Worm (Caenorhabditis elegans) whole organism, mixed stage, embryonic: ENCODE measurements around the gene fbxb-48.

Experiments
- M03D4.4 ChIP-seq: sonication (generic microtip); optimal IDR thresholded peaks from 2 replicates; lab custom pipeline; 2017; ENCODE audit warnings: mild to moderate bottlenecking, missing genetic modification characterization, missing compliant biosample characterization
- blmp-1 ChIP-seq: fragments of 150-350 bp; optimal IDR thresholded peaks from 2 replicates; lab custom pipeline; 2014; ENCODE audit warnings: missing biosample characterization, missing genetic modification characterization
- ceh-39 ChIP-seq: fragments of 150-350 bp; optimal IDR thresholded peaks from 2 replicates; lab custom pipeline; 2014; ENCODE audit warnings: missing biosample characterization, missing genetic modification characterization
- ceh-43 ChIP-seq: fragments of 200-800 bp; sonication (Bioruptor generic); optimal IDR thresholded peaks from 2 replicates; lab custom pipeline; 2018; ENCODE audit warnings: mild to moderate bottlenecking, missing genetic modification characterization, moderate library complexity, missing compliant biosample characterization
- ceh-83 ChIP-seq: fragments of 200-800 bp; sonication (Bioruptor generic); optimal IDR thresholded peaks from 2 replicates; lab custom pipeline; 2018; ENCODE audit warnings: mild to moderate bottlenecking, missing genetic modification characterization, missing compliant biosample characterization
- ces-1 ChIP-seq: fragments of 150-350 bp; optimal IDR thresholded peaks from 2 replicates; lab custom pipeline; 2014; ENCODE audit warnings: missing biosample characterization, missing genetic modification reagents, missing genetic modification characterization
- cnd-1 ChIP-seq: fragments of 200-800 bp; sonication (Bioruptor generic); optimal IDR thresholded peaks from 2 replicates; lab custom pipeline; 2018; ENCODE audit warnings: mild to moderate bottlenecking, missing genetic modification characterization, missing compliant biosample characterization
- elt-1 ChIP-seq: sonication (generic microtip); optimal IDR thresholded peaks from 2 replicates; lab custom pipeline; 2017; ENCODE audit warnings: missing genetic modification characterization, mild to moderate bottlenecking, missing compliant biosample characterization, antibody characterized with exemption, moderate library complexity, borderline replicate concordance; ENCODE audit not compliant: insufficient read depth
- elt-3 ChIP-seq: fragments of 150-350 bp; optimal IDR thresholded peaks from 2 replicates; lab custom pipeline; 2014; ENCODE audit warnings: missing biosample characterization, missing genetic modification characterization
- ham-2 ChIP-seq: fragments of 200-800 bp; sonication (Bioruptor generic); optimal IDR thresholded peaks from 2 replicates; lab custom pipeline; 2018; ENCODE audit warnings: mild to moderate bottlenecking, missing genetic modification characterization, missing compliant biosample characterization
- hlh-1 ChIP-seq: fragments of 150-350 bp; optimal IDR thresholded peaks from 2 replicates; lab custom pipeline; 2014; ENCODE audit warnings: missing biosample characterization, missing genetic modification reagents, missing genetic modification characterization
- lin-13 ChIP-seq: fragments of 150-350 bp; optimal IDR thresholded peaks from 2 replicates; lab custom pipeline; 2014; ENCODE audit warnings: missing biosample characterization, missing genetic modification characterization
- lin-32 ChIP-seq: fragments of 200-800 bp; sonication (Bioruptor generic); optimal IDR thresholded peaks from 2 replicates; lab custom pipeline; 2018; ENCODE audit warnings: mild to moderate bottlenecking, missing genetic modification characterization, missing compliant biosample characterization
- mep-1 ChIP-seq: fragments of 150-350 bp; optimal IDR thresholded peaks from 2 replicates; lab custom pipeline; 2017; ENCODE audit warnings: missing biosample characterization, missing genetic modification reagents, missing genetic modification characterization, inconsistent platforms
- mls-2 ChIP-seq: sonication (generic microtip); optimal IDR thresholded peaks from 2 replicates; lab custom pipeline; 2016; ENCODE audit warnings: mild to moderate bottlenecking, missing genetic modification characterization, moderate library complexity, missing compliant biosample characterization
- nhr-2 ChIP-seq: fragments of 150-350 bp; optimal IDR thresholded peaks from 2 replicates; lab custom pipeline; 2014; ENCODE audit warnings: missing biosample characterization, missing genetic modification characterization
- nhr-28 ChIP-seq: fragments of 150-350 bp; optimal IDR thresholded peaks from 2 replicates; lab custom pipeline; 2014; ENCODE audit warnings: missing biosample characterization, missing genetic modification characterization
- nhr-76 ChIP-seq: sonication (generic microtip); optimal IDR thresholded peaks from 2 replicates; lab custom pipeline; 2017; ENCODE audit warnings: missing biosample characterization, missing genetic modification characterization
- pha-4 ChIP-seq: fragments of 150-350 bp; optimal IDR thresholded peaks from 2 replicates; lab custom pipeline; 2018; ENCODE audit warnings: missing biosample characterization, missing genetic modification reagents, missing genetic modification characterization
- sem-2 ChIP-seq: fragments of 200-800 bp; sonication (Bioruptor generic); optimal IDR thresholded peaks from 2 replicates; lab custom pipeline; 2018; ENCODE audit warnings: mild to moderate bottlenecking, missing genetic modification characterization, missing compliant biosample characterization
- snpc-4 ChIP-seq: fragments of 150-350 bp; optimal IDR thresholded peaks from 2 replicates; lab custom pipeline; 2014; ENCODE audit warnings: missing biosample characterization, missing genetic modification characterization
- sptf-1 ChIP-seq: sonication (generic microtip); optimal IDR thresholded peaks from 2 replicates; lab custom pipeline; 2017; ENCODE audit warnings: mild to moderate bottlenecking, missing genetic modification characterization, moderate library complexity, missing compliant biosample characterization
- tbx-8 ChIP-seq: fragments of 200-800 bp; sonication (Bioruptor generic); optimal IDR thresholded peaks from 2 replicates; lab custom pipeline; 2018; ENCODE audit warnings: mild to moderate bottlenecking, missing genetic modification characterization, moderate library complexity, missing compliant biosample characterization
- unc-120 ChIP-seq: sonication (generic microtip); optimal IDR thresholded peaks from 2 replicates; lab custom pipeline; 2017; ENCODE audit warnings: missing genetic modification characterization, missing compliant biosample characterization; ENCODE audit not compliant: poor library complexity, severe bottlenecking
- unc-39 ChIP-seq: fragments of 150-350 bp; optimal IDR thresholded peaks from 2 replicates; lab custom pipeline; 2014; ENCODE audit warnings: missing biosample characterization, missing genetic modification characterization
- unc-62 ChIP-seq: fragments of 150-350 bp; optimal IDR thresholded peaks from 2 replicates; lab custom pipeline; 2014; ENCODE audit warnings: missing biosample characterization, missing genetic modification reagents, missing genetic modification characterization
- ztf-11 ChIP-seq: fragments of 150-350 bp; optimal IDR thresholded peaks from 2 replicates; lab custom pipeline; 2014; ENCODE audit warnings: missing biosample characterization, missing genetic modification characterization

fbxb-48 gene

ce11 chrII:1735145-1735544 is 16.1 kb upstream of the fbxb-48 start:
- TF ChIP-seq pha-4 (tag; lab: Kevin White, UChicago) (no peak), unc-39 (tag; lab: Kevin White, UChicago) (no peak), ztf-11 (tag; lab: Kevin White, UChicago) (no peak), M03D4.4 (tag; lab: Kevin White, UChicago) (no peak), elt-1 (tag; lab: Kevin White, UChicago) (no peak), snpc-4 (tag; lab: Kevin White, UChicago) (no peak), unc-62 (GFP tag; lab: Kevin White, UChicago) (no peak), unc-120 (tag; lab: Kevin White, UChicago) (no peak), nhr-2 (tag; lab: Kevin White, UChicago) (no peak), ham-2 (no peak), nhr-76 (tag; lab: Kevin White, UChicago) (no peak), mep-1 (tag; lab: Kevin White, UChicago) (no peak)

- TF ChIP-seq ham-2 (no peak), sem-2 (GFP tag; lab: Kevin White, UChicago) (no peak), unc-39 (tag; lab: Kevin White, UChicago) (no peak), lin-32 (no peak), ceh-83 (GFP tag; lab: Kevin White, UChicago) (no peak), pha-4 (tag; lab: Kevin White, UChicago) (no peak), lin-13 (tag; lab: Kevin White, UChicago) (no peak), ceh-43 (no peak), elt-3 (tag; lab: Kevin White, UChicago) (no peak), unc-120 (tag; lab: Kevin White, UChicago) (no peak), nhr-76 (tag; lab: Kevin White, UChicago) (no peak), sptf-1 (tag; lab: Kevin White, UChicago) (no peak), mls-2 (tag; lab: Kevin White, UChicago) (no peak), unc-62 (GFP tag; lab: Kevin White, UChicago) (no peak), ztf-11 (tag; lab: Kevin White, UChicago) (no peak), elt-1 (tag; lab: Kevin White, UChicago) (no peak), tbx-8 (no peak), cnd-1 (tag; lab: Kevin White, UChicago) (no peak), blmp-1 (no peak)
Observed at ce11 chrII:1731932-1732331, 12.9 kb upstream of the fbxb-48 start, which contains the start of gene ceh-82. Gene ceh-82, plus strand, starts transcription at chrII:1732232.

- no peak for TF ChIP-seq lin-32
- TF ChIP-seq nhr-76 (tag; lab: Kevin White, UChicago) = no peak
- no peak for TF ChIP-seq mep-1 (tag; lab: Kevin White, UChicago)
- TF ChIP-seq hlh-1 (tag; lab: Kevin White, UChicago) = no peak
- no peak for TF ChIP-seq blmp-1
- TF ChIP-seq ztf-11 (tag; lab: Kevin White, UChicago) = no peak
- TF ChIP-seq unc-39 (tag; lab: Kevin White, UChicago) = no peak
Observed at ce11 chrII:1730103-1730502, 11.1 kb upstream of the fbxb-48 start, which contains the start of gene ceh-81. Gene ceh-81, plus strand, starts transcription at chrII:1730403.

DNA sequence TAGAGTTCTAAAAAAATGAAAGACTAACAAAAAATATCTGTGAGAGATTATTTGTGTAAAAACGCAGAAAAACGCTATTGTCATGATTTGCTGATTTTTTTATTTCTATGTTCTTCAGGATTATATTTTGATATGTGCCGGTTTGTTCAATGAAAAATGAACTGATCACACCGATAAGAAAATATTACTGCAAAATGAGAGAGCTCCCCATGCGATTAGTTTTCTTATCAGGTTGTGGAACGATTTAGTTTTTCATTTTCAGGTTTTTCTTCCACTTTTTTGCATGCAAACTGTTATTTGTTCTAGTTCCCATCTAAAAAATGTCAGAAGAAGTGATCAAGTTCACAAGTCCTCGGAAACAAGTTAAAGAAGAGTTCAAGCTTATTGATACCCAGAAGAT is 9.2 kb upstream of the fbxb-48 start, which contains the start of gene btb-9:
btb-9 (plus strand) TSS at position 254 of the 400 bp plus-strand sequence.
- no peak for TF ChIP-seq ces-1
- no peak for TF ChIP-seq lin-32
- TF ChIP-seq snpc-4 (tag; lab: Kevin White, UChicago) = no peak
- no peak for TF ChIP-seq elt-1 (tag; lab: Kevin White, UChicago)
- TF ChIP-seq mls-2 (tag; lab: Kevin White, UChicago) = no peak
- TF ChIP-seq hlh-1 (tag; lab: Kevin White, UChicago) = no peak
- TF ChIP-seq lin-13 (tag; lab: Kevin White, UChicago) = no peak
- TF ChIP-seq tbx-8 = no peak
- TF ChIP-seq ceh-83 (GFP tag; lab: Kevin White, UChicago) = no peak
- no peak for TF ChIP-seq sem-2 (GFP tag; lab: Kevin White, UChicago)

- TF ChIP-seq sptf-1 (tag; lab: Kevin White, UChicago) (no peak), ceh-43 (no peak), ceh-39 (tag; lab: Kevin White, UChicago) (peak; percentile 12)
- TF ChIP-seq, all 35 proteins: peak for 1
Observed at ce11 chrII:1725735-1726134, 6.7 kb upstream of the fbxb-48 start, which contains the start of gene F45C12.17. Gene F45C12.17, plus strand, starts transcription at chrII:1726111.

DNA sequence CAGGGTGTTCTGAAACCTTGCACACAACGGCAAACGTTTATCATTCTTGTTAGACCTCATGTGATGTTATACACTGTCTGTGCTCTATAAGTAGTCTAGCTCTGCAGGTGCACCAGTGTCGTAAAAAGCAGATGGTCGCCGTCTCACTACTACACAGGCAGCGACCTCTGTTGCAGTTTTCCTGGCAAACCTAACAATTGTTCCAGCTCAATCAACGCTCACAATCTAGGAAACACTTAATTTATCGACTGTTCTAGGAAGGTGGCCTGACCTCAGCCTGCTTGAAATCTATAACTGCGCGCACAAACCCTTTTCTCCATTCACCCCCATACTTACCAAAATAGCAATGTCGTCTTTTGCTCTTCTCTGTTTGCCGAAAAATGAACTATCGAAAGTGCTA is 5.3 kb upstream of the fbxb-48 start, which contains the start of gene fbxb-11:
fbxb-11 (plus strand) TSS at position 301 of the 400 bp plus-strand sequence.
- TF ChIP-seq unc-39 (tag; lab: Kevin White, UChicago) = no peak
- no peak for TF ChIP-seq ham-2
- TF ChIP-seq tbx-8 = no peak
- no peak for TF ChIP-seq nhr-76 (tag; lab: Kevin White, UChicago)
- TF ChIP-seq ztf-11 (tag; lab: Kevin White, UChicago) = no peak
- TF ChIP-seq pha-4 (tag; lab: Kevin White, UChicago) = no peak
- TF ChIP-seq nhr-28 = no peak
